Worm (Caenorhabditis elegans) whole organism, L2 larva: ENCODE measurements around the gene ZK6.6.

Experiments
- ZK546.5 ChIP-seq: sonication (generic microtip); optimal IDR thresholded peaks from 2 replicates; lab custom pipeline; 2017; ENCODE audit warnings: missing biosample characterization, missing genetic modification characterization
- aly-2 ChIP-seq: fragments of 150-350 bp; optimal IDR thresholded peaks from 2 replicates; lab custom pipeline; 2014; ENCODE audit warnings: missing biosample characterization, missing genetic modification characterization
- ama-1 ChIP-seq: fragments of 150-350 bp; optimal IDR thresholded peaks from 2 replicates; lab custom pipeline; 2018; ENCODE audit warnings: inconsistent platforms
- ceh-16 ChIP-seq: fragments of 150-350 bp; optimal IDR thresholded peaks from 2 replicates; lab custom pipeline; 2014; ENCODE audit warnings: missing biosample characterization, missing genetic modification characterization
- egl-27 ChIP-seq: sonication (generic microtip); optimal IDR thresholded peaks from 3 replicates; lab custom pipeline; 2017; ENCODE audit warnings: missing biosample characterization, missing genetic modification reagents, missing genetic modification characterization
- elt-1 ChIP-seq: fragments of 150-350 bp; optimal IDR thresholded peaks from 2 replicates; lab custom pipeline; 2014; ENCODE audit warnings: missing biosample characterization, missing genetic modification characterization
- lin-11 ChIP-seq: fragments of 150-350 bp; sonication (generic microtip); optimal IDR thresholded peaks from 2 replicates; lab custom pipeline; 2014; ENCODE audit warnings: missing biosample characterization, missing genetic modification characterization, inconsistent platforms, mixed read lengths
- lsy-2 ChIP-seq, 2 experiments: fragments of 150-350 bp in 1 of 2; sonication (generic microtip) in 1 of 2; optimal IDR thresholded peaks; 2 replicates each; lab custom pipeline; 2014 to 2017; ENCODE audit warnings: missing biosample characterization in 2 of 2, missing genetic modification characterization in 2 of 2
- nhr-12 ChIP-seq: fragments of 150-350 bp; optimal IDR thresholded peaks from 2 replicates; lab custom pipeline; 2014; ENCODE audit warnings: missing biosample characterization, missing genetic modification characterization
- nhr-129 ChIP-seq: fragments of 150-350 bp; optimal IDR thresholded peaks from 2 replicates; lab custom pipeline; 2014; ENCODE audit warnings: missing biosample characterization, missing genetic modification characterization
- nhr-77 ChIP-seq: fragments of 150-350 bp; optimal IDR thresholded peaks from 2 replicates; lab custom pipeline; 2014; ENCODE audit warnings: missing biosample characterization, missing genetic modification characterization
- ztf-1 ChIP-seq: fragments of 200-800 bp; sonication (Bioruptor generic); conservative IDR thresholded peaks from 2 replicates; pipeline ENCODE4 v1.3.6; 2022; ENCODE audit warnings: missing genetic modification characterization, missing compliant biosample characterization

DNA sequence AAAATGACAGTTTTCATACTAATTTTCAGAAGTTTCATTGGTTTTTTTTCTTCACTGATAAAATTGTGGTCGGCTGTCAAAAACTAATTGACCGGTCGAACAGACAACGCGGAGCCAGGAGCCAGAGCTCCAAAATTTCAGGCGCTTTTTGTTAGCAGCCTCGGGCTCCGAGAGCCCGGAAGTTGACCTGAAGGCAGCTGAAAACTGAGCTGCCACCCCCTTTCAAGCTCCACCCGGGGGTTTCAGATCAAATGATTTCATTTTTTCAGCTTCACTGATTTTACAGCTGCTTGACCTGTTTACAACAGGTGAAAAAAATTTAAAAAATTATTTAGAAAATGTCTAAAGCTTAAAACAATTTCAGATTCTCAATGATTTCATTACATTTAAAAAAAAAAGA lies 46.2 kb upstream of the ZK6.6 start:
- no peak for TF ChIP-seq nhr-77
- no peak for TF ChIP-seq egl-27 (tag; lab: Kevin White, UChicago)
- TF ChIP-seq ama-1 (lab: Kevin White, UChicago) = no peak
- no peak for TF ChIP-seq ztf-1 (GFP tag; lab: Robert Waterston, UW)
- TF ChIP-seq elt-1 (tag; lab: Kevin White, UChicago) = no peak
- TF ChIP-seq ZK546.5 (tag; lab: Kevin White, UChicago) = no peak
- TF ChIP-seq ceh-16 (tag; lab: Kevin White, UChicago) = no peak
- TF ChIP-seq lin-11 (tag; lab: Kevin White, UChicago) = no peak
- no peak for TF ChIP-seq lsy-2 (tag; optimal IDR thresholded peaks at IDR 0.05; lab: Kevin White, UChicago)
- no peak for TF ChIP-seq aly-2
- no peak for TF ChIP-seq nhr-12
- no peak for TF ChIP-seq nhr-129
